Worm (Caenorhabditis elegans): ENCODE measurements around the gene pes-4.

- TF ChIP-seq rec-8 (tag; optimal IDR thresholded peaks at IDR 0.05) (no peak), ama-1 (optimal IDR thresholded peaks at IDR 0.05) (no peak), ama-1 (GFP tag; optimal IDR thresholded peaks at IDR 0.05) (no peak), ZK185.1 (tag; optimal IDR thresholded peaks at IDR 0.05; ENCODE audit: poor library complexity, severe bottlenecking) (no peak), somi-1 (GFP tag; optimal IDR thresholded peaks at IDR 0.05) (no peak), dpl-1 (GFP tag; optimal IDR thresholded peaks at IDR 0.05) (no peak), mxl-1 (tag; optimal IDR thresholded peaks at IDR 0.05) (no peak)
These were observed 8.1 kb downstream of the pes-4 start for ce11 chrIII:1221995-1222394.
